Worm (Caenorhabditis elegans) whole organism, midembryonic: ENCODE measurements around the gene F11C7.2.

Experiments
- cog-1 ChIP-seq: sonication (generic microtip); optimal IDR thresholded peaks from 2 replicates; lab custom pipeline; 2016; ENCODE audit warnings: missing genetic modification characterization, missing compliant biosample characterization
- ref-1 ChIP-seq: fragments of 200-800 bp; sonication (Bioruptor generic); conservative IDR thresholded peaks from 2 replicates; pipeline ENCODE4 v1.3.6; 2022; ENCODE audit warnings: missing genetic modification reagents, missing genetic modification characterization, missing compliant biosample characterization
- tab-1 ChIP-seq: fragments of 200-800 bp; sonication (Bioruptor generic); IDR thresholded peaks from 2 replicates; pipeline ENCODE4 v1.3.6; 2022; ENCODE audit warnings: missing genetic modification characterization, missing compliant biosample characterization
- ztf-23 ChIP-seq: fragments of 200-800 bp; sonication (Bioruptor generic); IDR thresholded peaks from 2 replicates; pipeline ENCODE4 v1.3.6; 2022; ENCODE audit warnings: missing genetic modification reagents, missing genetic modification characterization, missing compliant biosample characterization
- ztf-29 ChIP-seq: fragments of 200-800 bp; sonication (Bioruptor generic); IDR thresholded peaks from 2 replicates; pipeline ENCODE4 v1.3.6; 2022; ENCODE audit warnings: missing genetic modification reagents, missing genetic modification characterization, missing compliant biosample characterization

ce11 chrX:17403058-17403457, 6.4 kb downstream of the F11C7.2 start:
- TF ChIP-seq cog-1 (tag; lab: Kevin White, UChicago) (no peak), ztf-29 (no peak), ztf-23 (GFP tag; lab: Robert Waterston, UW) (no peak), ref-1 (GFP tag; lab: Robert Waterston, UW) (no peak), tab-1 (GFP tag; lab: Robert Waterston, UW) (no peak)
